Worm (Caenorhabditis elegans): Measurements from ENCODE around the gene F17C8.7.

- TF ChIP-seq Y79H2A.3 (GFP tag; conservative IDR thresholded peaks at IDR 0.05) = no peak
- no peak for TF ChIP-seq cebp-1 (GFP tag; IDR thresholded peaks at IDR 0.05)
- TF ChIP-seq cebp-1 (tag; optimal IDR thresholded peaks at IDR 0.05) = peak; percentile 48
These were observed 5.3 kb downstream of the F17C8.7 start for ce11 chrIII:4740820-4741219.
